Worm (Caenorhabditis elegans) whole organism, L4/young adult: ENCODE measurements around the gene C38C3.4.

Experiments used
- W03F9.2 ChIP-seq: fragments of 150-350 bp; optimal IDR thresholded peaks from 2 replicates; lab custom pipeline; 2014; ENCODE audit warnings: missing biosample characterization, missing genetic modification characterization
- him-1 ChIP-seq: sonication (generic microtip); optimal IDR thresholded peaks from 2 replicates; lab custom pipeline; 2016; ENCODE audit warnings: missing genotype, missing genetic modification reagents, missing genetic modification characterization, missing compliant biosample characterization

ce11 chrV:1532455-1532854 lies 50.6 kb downstream of the C38C3.4 start:
- no peak for TF ChIP-seq W03F9.2 (tag; lab: Kevin White, UChicago)
- TF ChIP-seq him-1 (tag; lab: Kevin White, UChicago): no peak
